Fruit fly (Drosophila melanogaster): ENCODE measurements around the gene CG16721.
A peak's percentile ranks its signal among the peaks of the same experiment; 100 is the strongest.

- TF ChIP-seq CG8301 (tag; optimal IDR thresholded peaks at IDR 0.05), result peak; percentile 77
- peak; percentile 18; the same call in 1 of the 2 replicates for TF ChIP-seq CG32121 (GFP tag; IDR thresholded peaks at IDR 0.05)
- TF ChIP-seq rn (GFP tag; IDR thresholded peaks at IDR 0.05), result no peak
- TF ChIP-seq Pif1A (GFP tag; optimal IDR thresholded peaks at IDR 0.05), result no peak
- TF ChIP-seq CG13204 (GFP tag; optimal IDR thresholded peaks at IDR 0.05), result no peak
- peak; percentile 83 for TF ChIP-seq CG4496 (GFP tag; IDR thresholded peaks at IDR 0.05)
- no peak for TF ChIP-seq CG34367 (tag; optimal IDR thresholded peaks at IDR 0.05)
- TF ChIP-seq Pif1B (GFP tag; optimal IDR thresholded peaks at IDR 0.05), result no peak
- TF ChIP-seq Ets98B (GFP tag; IDR thresholded peaks at IDR 0.05), result peak; percentile 51; the same call in 1 of the 2 replicates
- TF ChIP-seq fd96Ca (GFP tag; IDR thresholded peaks at IDR 0.05), result peak; percentile 39; the same call in 1 of the 3 replicates
Observed at dm6 chrX:5891666-5892444, 12.2 kb downstream of the CG16721 start.

All from whole organism, pupa.